Fruit fly (Drosophila melanogaster): ENCODE data around the gene CG43861.

CG43861 gene

dm6 chr2L:19958520-19959161 is 58.4 kb downstream of the CG43861 start, which contains the start of gene COX4 (continued):
- TF ChIP-seq CG11504 (tag; optimal IDR thresholded peaks at IDR 0.05) (no peak), pum (GFP tag; optimal IDR thresholded peaks at IDR 0.05) (no peak), hth (optimal IDR thresholded peaks at IDR 0.05) (no peak), CG17912 (GFP tag; optimal IDR thresholded peaks at IDR 0.05) (no peak), CG6791 (GFP tag; IDR thresholded peaks at IDR 0.05; ENCODE audit: partially characterized antibody) (peak; percentile 62; the same call in 2 of the 3 replicates), CG9215 (GFP tag; IDR thresholded peaks at IDR 0.05) (no peak), B-H1 (GFP tag; IDR thresholded peaks at IDR 0.05) (no peak), inv (GFP tag; IDR thresholded peaks at IDR 0.05; ENCODE audit: partially characterized antibody) (peak; percentile 58), dpn (GFP tag; optimal IDR thresholded peaks at IDR 0.05) (no peak), CG1233 (GFP tag; optimal IDR thresholded peaks at IDR 0.05) (no peak), CG3995 (GFP tag; optimal IDR thresholded peaks at IDR 0.05) (peak; percentile 18), CHES-1-like (GFP tag; optimal IDR thresholded peaks at IDR 0.05) (no peak), CG6813 (GFP tag; optimal IDR thresholded peaks at IDR 0.05) (no peak), Dref (GFP tag; IDR thresholded peaks at IDR 0.05) (peak; percentile 84), Atf6 (GFP tag; IDR thresholded peaks at IDR 0.05) (no peak), CG10147 (GFP tag; optimal IDR thresholded peaks at IDR 0.05) (no peak), sd (tag; optimal IDR thresholded peaks at IDR 0.05) (no peak), CG18011 (GFP tag; optimal IDR thresholded peaks at IDR 0.05) (no peak), CG9817 (tag; optimal IDR thresholded peaks at IDR 0.05) (no peak), CG11456 (GFP tag; IDR thresholded peaks at IDR 0.05) (no peak), CG4707 (GFP tag; optimal IDR thresholded peaks at IDR 0.05) (no peak), CG14710 (tag; optimal IDR thresholded peaks at IDR 0.05) (peak; percentile 98), psq (GFP tag; optimal IDR thresholded peaks at IDR 0.05) (no peak), B-H2 (GFP tag; optimal IDR thresholded peaks at IDR 0.05) (peak; percentile 26), sima (GFP tag; optimal IDR thresholded peaks at IDR 0.05) (no peak), rib (GFP tag; IDR thresholded peaks at IDR 0.05) (no peak), CG33557 (GFP tag; optimal IDR thresholded peaks at IDR 0.05) (no peak), unc-4 (GFP tag; IDR thresholded peaks at IDR 0.05; ENCODE audit: partially characterized antibody) (peak; percentile 77), nmo (GFP tag; optimal IDR thresholded peaks at IDR 0.05) (peak; percentile 24), tgo (GFP tag; IDR thresholded peaks at IDR 0.05) (no peak), Mrtf (GFP tag; IDR thresholded peaks at IDR 0.05) (no peak), Six4 (GFP tag; optimal IDR thresholded peaks at IDR 0.05) (no peak), Ssrp (tag; optimal IDR thresholded peaks at IDR 0.05) (no peak), bcd (GFP tag; optimal IDR thresholded peaks at IDR 0.05) (no peak), prd (optimal IDR thresholded peaks at IDR 0.05) (no peak), prd (GFP tag; IDR thresholded peaks at IDR 0.05) (no peak), Oaz (GFP tag; IDR thresholded peaks at IDR 0.05) (no peak), gcm2 (GFP tag; optimal IDR thresholded peaks at IDR 0.05) (no peak), CG15601 (tag; optimal IDR thresholded peaks at IDR 0.05) (peak; percentile 48), Hr78 (GFP tag; optimal IDR thresholded peaks at IDR 0.05) (no peak), CG17829 (tag; optimal IDR thresholded peaks at IDR 0.05) (peak; percentile 51), Hey (tag; optimal IDR thresholded peaks at IDR 0.05) (no peak), corto (GFP tag; optimal IDR thresholded peaks at IDR 0.05) (no peak), CG15073 (GFP tag; optimal IDR thresholded peaks at IDR 0.05) (no peak), Dip2 (GFP tag; IDR thresholded peaks at IDR 0.05) (no peak), CG11398 (GFP tag; optimal IDR thresholded peaks at IDR 0.05) (no peak), Hmx (GFP tag; optimal IDR thresholded peaks at IDR 0.05) (no peak), lab (GFP tag; optimal IDR thresholded peaks at IDR 0.05) (no peak), ATbp (GFP tag; optimal IDR thresholded peaks at IDR 0.05) (no peak), Oli (tag; optimal IDR thresholded peaks at IDR 0.05) (no peak)

Measured in whole organism, embryonic.